Worm (Caenorhabditis elegans): ENCODE results near the gene R148.7.

R148.7 gene

DNA sequence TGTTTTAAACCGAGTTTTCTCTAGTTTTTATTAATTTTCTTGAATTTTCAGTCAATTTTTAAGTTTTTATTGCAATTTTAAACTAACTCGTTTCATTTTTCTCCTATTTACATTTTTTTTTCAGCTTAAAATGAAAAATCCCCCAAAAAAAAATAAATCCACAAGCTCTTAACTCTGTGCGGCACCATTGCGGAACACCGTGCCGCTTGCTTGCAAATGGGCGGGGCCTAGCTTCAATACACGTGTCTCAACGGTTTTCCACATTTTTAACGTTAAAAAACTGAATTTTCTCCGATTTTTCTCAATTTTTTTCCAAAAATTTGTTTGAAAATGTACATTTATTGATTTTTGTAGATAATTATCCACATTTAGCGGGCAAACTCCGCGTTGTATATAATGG lies 23.2 kb downstream of the R148.7 start, which contains the start of gene R148.3 (continued):
- no peak for TF ChIP-seq spr-3 (GFP tag; optimal IDR thresholded peaks at IDR 0.05)
- peak; percentile 53; the same call in 1 of the 2 replicates for TF ChIP-seq hmg-1.1 (GFP tag; IDR thresholded peaks at IDR 0.05)
- TF ChIP-seq duxl-1 (tag; optimal IDR thresholded peaks at IDR 0.05; ENCODE audit: poor library complexity), result peak; percentile 42
- peak; percentile 92 for TF ChIP-seq mxl-3 (GFP tag; optimal IDR thresholded peaks at IDR 0.05)
- peak; percentile 1 for TF ChIP-seq nhr-48 (tag; optimal IDR thresholded peaks at IDR 0.05)
- no peak for TF ChIP-seq daf-16 (GFP tag; optimal IDR thresholded peaks at IDR 0.05)
- TF ChIP-seq daf-16 (tag; optimal IDR thresholded peaks at IDR 0.05), result no peak
- TF ChIP-seq ctbp-1 (GFP tag; IDR thresholded peaks at IDR 0.05), result no peak
- 0 out of 2 replicates have a peak, but pooled peaks have one; percentile 40 for TF ChIP-seq arid-1 (GFP tag; conservative IDR thresholded peaks at IDR 0.05)
- peak in 1 of 2 experiments; percentile 49 for TF ChIP-seq lsy-2 (tag; optimal IDR thresholded peaks at IDR 0.05)
- TF ChIP-seq F10B5.3 (tag; optimal IDR thresholded peaks at IDR 0.05), result no peak
- peak; percentile 29 for TF ChIP-seq dve-1 (tag; optimal IDR thresholded peaks at IDR 0.05; ENCODE audit: insufficient read depth)
- peak; percentile 68 for TF ChIP-seq lin-38 (GFP tag; IDR thresholded peaks at IDR 0.05)

DNA sequence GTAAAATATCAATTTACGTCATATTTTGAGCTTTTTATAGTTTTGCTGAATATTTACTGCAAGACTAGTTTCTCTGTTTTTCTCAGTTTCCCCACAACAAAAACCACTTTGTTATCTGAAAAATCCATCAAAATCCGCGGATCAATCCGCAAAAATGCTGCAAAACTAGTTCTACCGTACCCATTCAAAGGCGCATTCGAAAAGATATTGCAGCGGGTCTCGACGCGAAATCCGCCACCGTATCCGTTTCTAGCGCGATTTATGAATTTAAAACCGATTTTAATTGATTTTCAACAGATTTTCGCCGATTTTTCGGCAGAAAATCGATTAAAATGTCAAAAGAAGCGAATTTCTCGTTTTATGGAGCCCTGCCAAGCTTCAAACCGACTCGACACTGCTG lies 26.8 kb downstream of the R148.7 start, which contains the start of gene R148.4:
Gene R148.4, plus strand, starts transcription at position 211 of the 400 bp plus-strand sequence.
- no peak for TF ChIP-seq cey-2 (tag; optimal IDR thresholded peaks at IDR 0.05; ENCODE audit: borderline replicate concordance, insufficient read depth)
- 0 out of 2 replicates have a peak, but pooled peaks have one; percentile 43 for TF ChIP-seq Y48G9A.11 (GFP tag; IDR thresholded peaks at IDR 0.05)
- TF ChIP-seq F10B5.3 (tag; optimal IDR thresholded peaks at IDR 0.05), result no peak
- peak; percentile 19 for TF ChIP-seq unc-130 (GFP tag; optimal IDR thresholded peaks at IDR 0.05)
- TF ChIP-seq ZK337.2 (GFP tag; IDR thresholded peaks at IDR 0.05), result no peak
- peak; percentile 64 for TF ChIP-seq F49E8.2 (tag; optimal IDR thresholded peaks at IDR 0.05; ENCODE audit: borderline replicate concordance)
- TF ChIP-seq lin-38 (GFP tag; IDR thresholded peaks at IDR 0.05), result no peak
- no peak for TF ChIP-seq nhr-25 (tag; optimal IDR thresholded peaks at IDR 0.05; ENCODE audit: borderline replicate concordance, insufficient read depth)
- TF ChIP-seq F44E2.7 (GFP tag; IDR thresholded peaks at IDR 0.05), result no peak

DNA sequence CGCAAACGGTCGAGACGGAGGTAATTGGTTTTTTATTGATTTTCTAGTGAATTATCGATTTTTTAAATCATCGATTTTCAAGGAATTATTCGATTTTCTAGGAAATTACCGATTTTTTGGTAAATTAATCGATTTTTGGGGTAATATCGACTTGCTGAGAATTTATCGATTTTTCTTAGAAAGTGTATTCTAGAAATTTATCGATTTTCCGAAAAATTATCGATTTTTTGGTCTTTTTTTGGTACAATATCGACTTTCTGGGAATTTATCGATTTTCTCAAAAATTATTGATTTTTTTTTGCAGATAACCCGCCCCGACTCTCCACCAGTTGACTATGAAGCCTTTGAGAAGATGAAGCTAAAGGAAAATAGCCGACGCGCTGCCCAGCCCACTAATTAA lies 27.7 kb downstream of the R148.7 start:
- TF ChIP-seq daf-19 (GFP tag; conservative IDR thresholded peaks at IDR 0.05) (no peak), ceh-28 (tag; optimal IDR thresholded peaks at IDR 0.05) (peak; percentile 98)

DNA sequence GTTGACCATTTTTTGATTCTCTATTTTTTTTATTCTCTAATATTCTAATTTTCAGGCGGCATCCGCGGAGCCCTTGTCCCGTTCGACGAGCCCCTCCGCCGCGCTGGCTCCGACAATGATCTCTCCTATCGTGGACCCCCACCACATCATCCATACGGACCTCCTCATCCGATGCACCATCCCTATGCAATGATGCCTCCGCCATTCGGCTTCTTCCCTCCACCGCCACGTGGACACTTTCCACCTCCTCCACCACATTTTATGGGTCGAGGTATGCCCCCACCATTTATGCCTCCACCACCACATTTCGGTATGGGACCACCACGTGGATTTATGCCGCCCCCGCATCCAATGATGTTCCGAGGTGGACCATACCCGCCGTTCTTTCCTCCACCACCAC lies 28.9 kb downstream of the R148.7 start:
- TF ChIP-seq set-16 (GFP tag; IDR thresholded peaks at IDR 0.05) (peak; percentile 79), daf-12 (tag; optimal IDR thresholded peaks at IDR 0.05) (no peak)

DNA sequence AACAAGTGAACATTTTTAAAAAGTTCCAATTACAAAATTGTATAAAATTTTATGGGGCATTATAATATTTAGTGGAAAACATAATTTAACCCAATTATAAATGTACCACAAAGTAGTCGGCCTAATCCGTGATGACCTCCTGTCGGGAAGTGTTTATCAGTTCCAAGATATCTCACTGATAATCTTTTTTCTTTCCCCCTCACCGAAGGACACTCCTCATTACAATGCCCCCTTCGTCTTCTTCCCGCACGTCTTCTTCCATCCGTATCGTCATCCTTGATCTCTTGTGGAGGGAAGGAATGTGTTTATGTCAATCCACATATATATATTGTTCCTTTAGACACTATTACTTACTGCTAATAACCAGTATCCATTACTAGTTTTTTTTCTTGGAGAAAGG lies 32.9 kb downstream of the R148.7 start, which contains the start of gene R148.5:
Gene R148.5, plus strand, starts transcription at position 331 of the 400 bp plus-strand sequence.
- TF ChIP-seq attf-4 (tag; optimal IDR thresholded peaks at IDR 0.05) (no peak), zip-11 (GFP tag; IDR thresholded peaks at IDR 0.05) (no peak), egl-27 (tag; optimal IDR thresholded peaks at IDR 0.05) (no peak)

DNA sequence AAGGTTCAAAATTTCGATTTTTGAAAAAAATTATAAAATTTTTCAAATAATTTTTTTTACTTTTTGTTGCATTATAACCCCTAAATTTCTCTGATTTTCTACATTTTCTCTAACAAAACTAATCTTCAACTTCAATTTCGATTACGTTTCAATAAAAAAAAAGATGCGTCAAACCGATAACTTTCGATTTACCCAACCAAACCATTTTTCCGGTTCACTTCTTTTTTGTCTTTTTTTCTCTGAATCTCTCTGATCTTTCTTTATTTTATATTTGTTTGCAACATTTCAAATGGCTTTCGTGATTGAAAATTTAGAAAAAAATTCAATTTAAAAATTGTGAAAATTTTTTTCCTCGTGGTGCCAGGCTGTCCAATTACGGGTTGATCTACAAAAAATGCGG lies 34.8 kb downstream of the R148.7 start:
- TF ChIP-seq zip-11 (GFP tag; IDR thresholded peaks at IDR 0.05) (no peak), Y48G9A.11 (GFP tag; IDR thresholded peaks at IDR 0.05) (no peak), nhr-102 (tag; optimal IDR thresholded peaks at IDR 0.05) (no peak), mep-1 (tag; optimal IDR thresholded peaks at IDR 0.05) (no peak), lir-3 (tag; optimal IDR thresholded peaks at IDR 0.05) (no peak), nhr-48 (tag; optimal IDR thresholded peaks at IDR 0.05) (no peak), nhr-42 (GFP tag; IDR thresholded peaks at IDR 0.05) (no peak), lim-7 (GFP tag; IDR thresholded peaks at IDR 0.05) (no peak), ama-1 (optimal IDR thresholded peaks at IDR 0.05) (no peak), snpc-4 (tag; optimal IDR thresholded peaks at IDR 0.05) (no peak)
